Worm (Caenorhabditis elegans) whole organism, midembryonic: Measurements from ENCODE around the gene nlp-7.

ENCODE experiments used
- med-1 ChIP-seq: sonication (generic microtip); optimal IDR thresholded peaks from 2 replicates; lab custom pipeline; 2017; ENCODE audit warnings: missing genetic modification characterization, mild to moderate bottlenecking, missing compliant biosample characterization, antibody characterized with exemption, missing genetic modification reagents; ENCODE audit not compliant: insufficient read depth
- ztf-23 ChIP-seq: fragments of 200-800 bp; sonication (Bioruptor generic); IDR thresholded peaks from 2 replicates; pipeline ENCODE4 v1.3.6; 2022; ENCODE audit warnings: missing genetic modification reagents, missing genetic modification characterization, missing compliant biosample characterization

DNA sequence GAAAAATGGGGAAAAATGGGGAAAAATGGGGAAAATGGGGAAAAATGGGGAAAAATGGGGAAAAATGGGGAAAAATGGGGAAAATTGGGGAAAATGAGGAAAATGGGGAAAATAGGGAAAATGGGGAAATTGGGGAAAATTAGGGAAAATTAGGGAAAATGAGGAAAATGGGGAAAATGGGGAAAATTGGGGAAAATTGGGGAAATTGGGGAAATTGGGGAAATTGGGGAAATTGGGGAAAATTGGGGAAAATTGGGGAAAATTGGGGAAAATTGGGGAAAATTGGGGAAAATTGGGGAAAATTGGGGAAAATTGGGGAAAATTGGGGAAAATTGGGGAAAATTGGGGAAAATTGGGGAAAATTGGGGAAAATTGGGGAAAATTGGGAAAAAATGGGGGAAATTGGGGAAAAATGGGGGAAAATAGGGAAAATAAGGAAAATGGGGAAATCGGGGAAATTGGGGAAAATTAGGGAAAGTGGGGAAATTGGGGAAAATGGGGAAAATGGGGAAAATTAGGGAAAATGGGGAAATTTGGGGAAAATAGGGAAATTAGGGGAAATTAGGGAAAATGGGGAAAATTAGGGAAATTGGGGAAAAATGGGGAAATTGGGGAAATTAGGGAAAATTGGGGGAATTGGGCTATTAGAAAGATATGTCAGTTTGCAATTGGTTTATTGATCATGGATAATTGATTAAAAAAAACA is 9.9 kb downstream of the nlp-7 start:
- TF ChIP-seq ztf-23 (GFP tag; lab: Robert Waterston, UW) (peak; percentile 81), med-1 (GFP tag; lab: Kevin White, UChicago) (no peak)
